Worm (Caenorhabditis elegans) whole organism, midembryonic: Measurements from ENCODE around the gene syd-2.

Experiments
- T22C8.4 ChIP-seq: fragments of 200-800 bp; sonication (Bioruptor generic); IDR thresholded peaks from 2 replicates; pipeline ENCODE4 v1.3.6; 2022; ENCODE audit warnings: missing genetic modification characterization, missing compliant biosample characterization
- cog-1 ChIP-seq: sonication (generic microtip); optimal IDR thresholded peaks from 2 replicates; lab custom pipeline; 2016; ENCODE audit warnings: missing genetic modification characterization, missing compliant biosample characterization
- flt-1 ChIP-seq: fragments of 200-800 bp; sonication (Bioruptor generic); IDR thresholded peaks from 2 replicates; pipeline ENCODE4 v1.3.6; 2022; ENCODE audit warnings: missing genetic modification characterization, missing compliant biosample characterization
- klf-2 ChIP-seq: fragments of 200-800 bp; sonication (Bioruptor generic); conservative IDR thresholded peaks from 2 replicates; pipeline ENCODE4 v1.3.6; 2022; ENCODE audit warnings: missing genetic modification reagents, missing genetic modification characterization, missing compliant biosample characterization
- med-1 ChIP-seq: sonication (generic microtip); optimal IDR thresholded peaks from 2 replicates; lab custom pipeline; 2017; ENCODE audit warnings: missing genetic modification characterization, mild to moderate bottlenecking, missing compliant biosample characterization, antibody characterized with exemption, missing genetic modification reagents; ENCODE audit not compliant: insufficient read depth
- ref-1 ChIP-seq: fragments of 200-800 bp; sonication (Bioruptor generic); conservative IDR thresholded peaks from 2 replicates; pipeline ENCODE4 v1.3.6; 2022; ENCODE audit warnings: missing genetic modification reagents, missing genetic modification characterization, missing compliant biosample characterization
- tab-1 ChIP-seq: fragments of 200-800 bp; sonication (Bioruptor generic); IDR thresholded peaks from 2 replicates; pipeline ENCODE4 v1.3.6; 2022; ENCODE audit warnings: missing genetic modification characterization, missing compliant biosample characterization
- ztf-23 ChIP-seq: fragments of 200-800 bp; sonication (Bioruptor generic); IDR thresholded peaks from 2 replicates; pipeline ENCODE4 v1.3.6; 2022; ENCODE audit warnings: missing genetic modification reagents, missing genetic modification characterization, missing compliant biosample characterization
- ztf-29 ChIP-seq: fragments of 200-800 bp; sonication (Bioruptor generic); IDR thresholded peaks from 2 replicates; pipeline ENCODE4 v1.3.6; 2022; ENCODE audit warnings: missing genetic modification reagents, missing genetic modification characterization, missing compliant biosample characterization

The syd-2 gene

ce11 chrX:10521313-10521712 lies 33.7 kb downstream of the syd-2 start, which contains the start of gene F14F3.4:
Gene F14F3.4, minus strand, starts transcription at chrX:10521413.
- TF ChIP-seq cog-1, result no peak
- no peak for TF ChIP-seq ztf-23 (GFP tag; lab: Robert Waterston, UW)
- no peak for TF ChIP-seq ztf-29 (GFP tag; lab: Robert Waterston, UW)
- no peak for TF ChIP-seq med-1 (GFP tag; lab: Kevin White, UChicago)
- TF ChIP-seq tab-1, result no peak
- TF ChIP-seq flt-1 (GFP tag; lab: Robert Waterston, UW), result no peak
- no peak for TF ChIP-seq T22C8.4 (GFP tag; lab: Robert Waterston, UW)
- no peak for TF ChIP-seq ref-1 (GFP tag; lab: Robert Waterston, UW)
- TF ChIP-seq klf-2 (GFP tag; lab: Robert Waterston, UW), result no peak

- TF ChIP-seq tab-1 (no peak), ztf-29 (GFP tag; lab: Robert Waterston, UW) (no peak), cog-1 (no peak), klf-2 (GFP tag; lab: Robert Waterston, UW) (no peak), ref-1 (GFP tag; lab: Robert Waterston, UW) (no peak), ztf-23 (GFP tag; lab: Robert Waterston, UW) (no peak), med-1 (GFP tag; lab: Kevin White, UChicago) (no peak), flt-1 (GFP tag; lab: Robert Waterston, UW) (no peak), T22C8.4 (GFP tag; lab: Robert Waterston, UW) (no peak)
Measured at ce11 chrX:10520185-10520584, 34.9 kb downstream of the syd-2 start.

- TF ChIP-seq tab-1 (no peak), ref-1 (GFP tag; lab: Robert Waterston, UW) (no peak), ztf-23 (GFP tag; lab: Robert Waterston, UW) (no peak), ztf-29 (GFP tag; lab: Robert Waterston, UW) (no peak), med-1 (GFP tag; lab: Kevin White, UChicago) (no peak), cog-1 (no peak), T22C8.4 (GFP tag; lab: Robert Waterston, UW) (no peak), flt-1 (GFP tag; lab: Robert Waterston, UW) (no peak), klf-2 (GFP tag; lab: Robert Waterston, UW) (no peak)
Measured at ce11 chrX:10516549-10516948, 38.5 kb downstream of the syd-2 start.

ce11 chrX:10514834-10515233 lies 40.2 kb downstream of the syd-2 start:
- TF ChIP-seq flt-1 (GFP tag; lab: Robert Waterston, UW) (no peak), cog-1 (no peak), tab-1 (no peak), med-1 (GFP tag; lab: Kevin White, UChicago) (no peak), ref-1 (GFP tag; lab: Robert Waterston, UW) (no peak), ztf-29 (GFP tag; lab: Robert Waterston, UW) (no peak), ztf-23 (GFP tag; lab: Robert Waterston, UW) (no peak), T22C8.4 (GFP tag; lab: Robert Waterston, UW) (no peak), klf-2 (GFP tag; lab: Robert Waterston, UW) (no peak)

DNA sequence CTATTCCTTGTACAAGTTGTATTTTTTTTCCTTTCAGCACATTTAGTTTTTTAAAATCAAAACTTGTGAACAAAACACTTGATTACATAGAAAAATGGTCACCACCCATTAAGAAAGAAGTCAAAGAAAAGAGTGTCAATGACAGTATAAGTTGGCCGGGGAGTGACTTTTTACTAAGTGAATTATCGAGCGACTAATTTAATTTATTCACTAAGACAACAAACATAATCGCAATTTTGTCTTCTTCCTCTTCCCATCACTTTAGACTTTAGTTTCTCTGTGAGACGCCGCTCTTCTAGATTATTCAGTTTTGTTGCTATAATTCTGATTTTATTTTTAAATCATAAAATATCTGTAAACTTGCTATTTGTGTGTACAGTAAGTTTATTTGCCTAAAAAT lies 41.0 kb downstream of the syd-2 start:
- TF ChIP-seq flt-1 (GFP tag; lab: Robert Waterston, UW), result no peak
- TF ChIP-seq cog-1, result no peak
- TF ChIP-seq ztf-23 (GFP tag; lab: Robert Waterston, UW), result no peak
- TF ChIP-seq klf-2 (GFP tag; lab: Robert Waterston, UW), result no peak
- no peak for TF ChIP-seq tab-1
- no peak for TF ChIP-seq ref-1 (GFP tag; lab: Robert Waterston, UW)
- no peak for TF ChIP-seq med-1 (GFP tag; lab: Kevin White, UChicago)
- no peak for TF ChIP-seq ztf-29 (GFP tag; lab: Robert Waterston, UW)
- TF ChIP-seq T22C8.4 (GFP tag; lab: Robert Waterston, UW), result no peak

ce11 chrX:10507971-10508370 lies 47.1 kb downstream of the syd-2 start:
- TF ChIP-seq ztf-23 (GFP tag; lab: Robert Waterston, UW) (no peak), tab-1 (no peak), ztf-29 (GFP tag; lab: Robert Waterston, UW) (no peak), med-1 (GFP tag; lab: Kevin White, UChicago) (no peak), klf-2 (GFP tag; lab: Robert Waterston, UW) (no peak), cog-1 (no peak), ref-1 (GFP tag; lab: Robert Waterston, UW) (no peak), flt-1 (GFP tag; lab: Robert Waterston, UW) (no peak), T22C8.4 (GFP tag; lab: Robert Waterston, UW) (no peak)

DNA sequence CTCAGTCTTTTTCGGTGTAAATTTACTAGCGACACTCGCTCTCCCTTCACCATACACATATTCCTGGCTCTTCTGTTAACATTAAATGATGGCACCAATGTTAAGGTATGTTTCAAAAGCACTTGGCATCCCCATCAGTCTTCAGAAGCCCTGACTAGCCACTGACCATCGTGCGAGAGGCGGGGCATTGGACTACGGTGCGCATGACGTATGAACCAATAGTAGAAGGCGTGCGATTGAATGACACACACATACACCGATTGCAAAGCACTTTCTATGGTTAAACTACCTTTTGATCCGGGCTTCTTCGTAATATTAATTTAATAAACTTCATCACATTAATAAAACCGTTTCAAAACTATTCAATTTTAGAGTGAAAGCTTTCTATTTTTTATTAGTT lies 49.8 kb downstream of the syd-2 start:
- TF ChIP-seq ztf-23 (GFP tag; lab: Robert Waterston, UW), result no peak
- TF ChIP-seq flt-1 (GFP tag; lab: Robert Waterston, UW), result no peak
- no peak for TF ChIP-seq ztf-29 (GFP tag; lab: Robert Waterston, UW)
- TF ChIP-seq T22C8.4 (GFP tag; lab: Robert Waterston, UW), result no peak
- TF ChIP-seq med-1 (GFP tag; lab: Kevin White, UChicago), result no peak
- TF ChIP-seq klf-2 (GFP tag; lab: Robert Waterston, UW), result no peak
- TF ChIP-seq ref-1 (GFP tag; lab: Robert Waterston, UW), result no peak
- TF ChIP-seq tab-1, result no peak

ce11 chrX:10503393-10503792 lies 51.6 kb downstream of the syd-2 start:
- no peak for TF ChIP-seq cog-1
- no peak for TF ChIP-seq flt-1 (GFP tag; lab: Robert Waterston, UW)
- no peak for TF ChIP-seq ztf-29 (GFP tag; lab: Robert Waterston, UW)
- TF ChIP-seq T22C8.4 (GFP tag; lab: Robert Waterston, UW), result no peak
- no peak for TF ChIP-seq tab-1
- no peak for TF ChIP-seq med-1 (GFP tag; lab: Kevin White, UChicago)
- no peak for TF ChIP-seq ref-1 (GFP tag; lab: Robert Waterston, UW)
- TF ChIP-seq ztf-23 (GFP tag; lab: Robert Waterston, UW), result no peak
- no peak for TF ChIP-seq klf-2 (GFP tag; lab: Robert Waterston, UW)

ce11 chrX:10499590-10499989 lies 55.4 kb downstream of the syd-2 start, which contains the start of gene vab-3:
Gene vab-3, plus strand, starts transcription at chrX:10499890.
- no peak for TF ChIP-seq cog-1
- TF ChIP-seq ztf-29 (GFP tag; lab: Robert Waterston, UW), result no peak
- TF ChIP-seq ztf-23 (GFP tag; lab: Robert Waterston, UW), result no peak
- no peak for TF ChIP-seq ref-1 (GFP tag; lab: Robert Waterston, UW)
- TF ChIP-seq flt-1 (GFP tag; lab: Robert Waterston, UW), result no peak
- TF ChIP-seq klf-2 (GFP tag; lab: Robert Waterston, UW), result no peak
- no peak for TF ChIP-seq T22C8.4 (GFP tag; lab: Robert Waterston, UW)
- TF ChIP-seq tab-1, result no peak
- TF ChIP-seq med-1 (GFP tag; lab: Kevin White, UChicago), result no peak
